Worm (Caenorhabditis elegans): Measurements from ENCODE around the gene srx-22.
A peak's percentile ranks its signal among the peaks of the same experiment; 100 is the strongest.

Gene srx-22

ce11 chrV:635630-636029 is 44.1 kb upstream of the srx-22 start:
- TF ChIP-seq ceh-40 (GFP tag; IDR thresholded peaks at IDR 0.05), result no peak
- TF ChIP-seq nfya-2 (GFP tag; IDR thresholded peaks at IDR 0.05), result no peak
- TF ChIP-seq dox-1 (GFP tag; IDR thresholded peaks at IDR 0.05), result peak; percentile 63
- peak; percentile 18 for TF ChIP-seq snpc-1.1 (tag; optimal IDR thresholded peaks at IDR 0.05; ENCODE audit: insufficient read depth)
- TF ChIP-seq pbrm-1 (GFP tag; IDR thresholded peaks at IDR 0.05), result no peak
- no peak for TF ChIP-seq athp-1 (tag; optimal IDR thresholded peaks at IDR 0.05)
- no peak for TF ChIP-seq tlf-1 (GFP tag; optimal IDR thresholded peaks at IDR 0.05)
- TF ChIP-seq ceh-91 (GFP tag; IDR thresholded peaks at IDR 0.05), result no peak
- TF ChIP-seq T26A5.8 (tag; optimal IDR thresholded peaks at IDR 0.05), result no peak
- TF ChIP-seq madf-6 (GFP tag; IDR thresholded peaks at IDR 0.05), result no peak
- TF ChIP-seq snpc-4 (GFP tag; optimal IDR thresholded peaks at IDR 0.05), result no peak
- peak; percentile 66 to 91 (median 82) for TF ChIP-seq snpc-4 (tag; optimal IDR thresholded peaks at IDR 0.05)
- no peak for TF ChIP-seq him-1 (tag; optimal IDR thresholded peaks at IDR 0.05)
- TF ChIP-seq F23B12.7 (tag; optimal IDR thresholded peaks at IDR 0.05; ENCODE audit: insufficient read depth), result no peak
- peak; percentile 88 for TF ChIP-seq nhr-80 (tag; optimal IDR thresholded peaks at IDR 0.05)
- TF ChIP-seq ceh-27 (GFP tag; optimal IDR thresholded peaks at IDR 0.05), result peak; percentile 13
- peak; percentile 36; the same call in 1 of the 2 replicates for TF ChIP-seq cebp-1 (GFP tag; IDR thresholded peaks at IDR 0.05)
- TF ChIP-seq cebp-1 (tag; optimal IDR thresholded peaks at IDR 0.05), result peak; percentile 45
- no peak for TF ChIP-seq ztf-3 (GFP tag; optimal IDR thresholded peaks at IDR 0.05)
- no peak for TF ChIP-seq madf-10 (tag; optimal IDR thresholded peaks at IDR 0.05)
- no peak for TF ChIP-seq egl-44 (GFP tag; IDR thresholded peaks at IDR 0.05)
- TF ChIP-seq F33H1.4 (GFP tag; IDR thresholded peaks at IDR 0.05), result no peak
- no peak for TF ChIP-seq Y56A3A.18 (GFP tag; IDR thresholded peaks at IDR 0.05)
- peak; percentile 71 for TF ChIP-seq attf-5 (GFP tag; optimal IDR thresholded peaks at IDR 0.05)
- TF ChIP-seq F52B5.7 (tag; optimal IDR thresholded peaks at IDR 0.05), result no peak
- no peak for TF ChIP-seq mel-28 (tag; optimal IDR thresholded peaks at IDR 0.05; ENCODE audit: borderline replicate concordance)
- TF ChIP-seq Y67H2A.10 (GFP tag; conservative IDR thresholded peaks at IDR 0.05), result no peak
- TF ChIP-seq ztf-22 (GFP tag; optimal IDR thresholded peaks at IDR 0.05), result no peak
- no peak for TF ChIP-seq egl-18 (GFP tag; IDR thresholded peaks at IDR 0.05)
- TF ChIP-seq hlh-26 (GFP tag; conservative IDR thresholded peaks at IDR 0.05), result no peak
- TF ChIP-seq ztf-6 (GFP tag; IDR thresholded peaks at IDR 0.05), result no peak
- TF ChIP-seq ztf-28 (GFP tag; IDR thresholded peaks at IDR 0.05), result no peak
- TF ChIP-seq nhr-179 (tag; optimal IDR thresholded peaks at IDR 0.05), result no peak
- TF ChIP-seq ceh-100 (GFP tag; IDR thresholded peaks at IDR 0.05), result no peak
- TF ChIP-seq unc-62 (GFP tag; optimal IDR thresholded peaks at IDR 0.05), result no peak
- TF ChIP-seq snpc-3.4 (tag; optimal IDR thresholded peaks at IDR 0.05), result no peak

ce11 chrV:636281-636680 is 43.5 kb upstream of the srx-22 start, which contains the start of gene pals-31:
TSS of gene pals-31 (plus strand) at chrV:636581.
- no peak for TF ChIP-seq nfya-2 (GFP tag; IDR thresholded peaks at IDR 0.05)
- TF ChIP-seq lin-54 (GFP tag; optimal IDR thresholded peaks at IDR 0.05), result no peak
- no peak for TF ChIP-seq madf-6 (GFP tag; IDR thresholded peaks at IDR 0.05)
- TF ChIP-seq C06A6.2 (GFP tag; conservative IDR thresholded peaks at IDR 0.05), result no peak
- no peak for TF ChIP-seq athp-1 (tag; optimal IDR thresholded peaks at IDR 0.05)
- TF ChIP-seq F39B2.1 (GFP tag; IDR thresholded peaks at IDR 0.05), result no peak
- TF ChIP-seq ceh-27 (GFP tag; optimal IDR thresholded peaks at IDR 0.05), result no peak
- no peak for TF ChIP-seq F23B12.7 (tag; optimal IDR thresholded peaks at IDR 0.05; ENCODE audit: insufficient read depth)
- no peak for TF ChIP-seq B0019.2 (GFP tag; conservative IDR thresholded peaks at IDR 0.05)
- TF ChIP-seq C17E4.6 (GFP tag; IDR thresholded peaks at IDR 0.05), result no peak
- TF ChIP-seq B0035.1 (tag; optimal IDR thresholded peaks at IDR 0.05), result no peak
- no peak for TF ChIP-seq let-607 (tag; optimal IDR thresholded peaks at IDR 0.05)
